Fruit fly (Drosophila melanogaster): ENCODE measurements around the gene CG45049.

CG45049 gene

DNA sequence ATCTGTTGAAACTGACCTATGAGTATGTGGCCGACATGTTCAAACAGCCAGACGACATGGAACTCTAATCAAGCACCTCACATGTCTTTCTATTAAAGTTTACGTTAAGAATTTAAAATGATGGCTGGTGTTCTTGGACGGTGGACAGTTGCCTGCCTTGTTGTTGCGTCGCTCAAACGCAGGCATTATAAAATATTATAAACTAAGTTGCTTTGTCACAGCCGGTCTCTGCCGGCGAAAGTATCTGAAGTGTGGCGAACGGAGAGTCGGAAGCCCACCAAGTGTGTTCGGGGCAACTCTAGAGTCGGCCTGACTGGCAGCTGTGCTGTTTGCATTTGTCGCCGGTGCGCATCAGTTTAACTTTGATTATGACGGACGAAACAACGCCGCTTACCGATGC lies 32.1 kb upstream of the CG45049 start, which contains the start of gene cd:
Gene cd, plus strand, starts transcription at position 301 of the 400 bp plus-strand sequence.
- TF ChIP-seq toe (GFP tag; optimal IDR thresholded peaks at IDR 0.05), result no peak
- no peak for TF ChIP-seq Crg-1 (GFP tag; optimal IDR thresholded peaks at IDR 0.05)
- TF ChIP-seq CG33017 (tag; optimal IDR thresholded peaks at IDR 0.05), result no peak
- TF ChIP-seq bab1 (GFP tag; optimal IDR thresholded peaks at IDR 0.05), result no peak
- no peak for TF ChIP-seq CG7045 (GFP tag; optimal IDR thresholded peaks at IDR 0.05)
- no peak for TF ChIP-seq pad (GFP tag; optimal IDR thresholded peaks at IDR 0.05)
- TF ChIP-seq cic (GFP tag; optimal IDR thresholded peaks at IDR 0.05), result no peak
- TF ChIP-seq tj (GFP tag; optimal IDR thresholded peaks at IDR 0.05), result no peak
- TF ChIP-seq CG5204 (GFP tag; optimal IDR thresholded peaks at IDR 0.05), result no peak
- no peak for TF ChIP-seq CG1620 (GFP tag; optimal IDR thresholded peaks at IDR 0.05)
- no peak for TF ChIP-seq CG11617 (GFP tag; optimal IDR thresholded peaks at IDR 0.05)
- TF ChIP-seq CG7101 (tag; optimal IDR thresholded peaks at IDR 0.05), result no peak
- no peak for TF ChIP-seq Clk (GFP tag; optimal IDR thresholded peaks at IDR 0.05)
- no peak for TF ChIP-seq cnc (optimal IDR thresholded peaks at IDR 0.05)
- no peak for TF ChIP-seq CG12768 (GFP tag; optimal IDR thresholded peaks at IDR 0.05)
- TF ChIP-seq kay (GFP tag; ENCODE audit: borderline replicate concordance), result no peak
- TF ChIP-seq Mnt (GFP tag; optimal IDR thresholded peaks at IDR 0.05), result no peak
- TF ChIP-seq Hr96 (GFP tag; optimal IDR thresholded peaks at IDR 0.05), result no peak
- no peak for TF ChIP-seq CG14711 (tag; optimal IDR thresholded peaks at IDR 0.05)

DNA sequence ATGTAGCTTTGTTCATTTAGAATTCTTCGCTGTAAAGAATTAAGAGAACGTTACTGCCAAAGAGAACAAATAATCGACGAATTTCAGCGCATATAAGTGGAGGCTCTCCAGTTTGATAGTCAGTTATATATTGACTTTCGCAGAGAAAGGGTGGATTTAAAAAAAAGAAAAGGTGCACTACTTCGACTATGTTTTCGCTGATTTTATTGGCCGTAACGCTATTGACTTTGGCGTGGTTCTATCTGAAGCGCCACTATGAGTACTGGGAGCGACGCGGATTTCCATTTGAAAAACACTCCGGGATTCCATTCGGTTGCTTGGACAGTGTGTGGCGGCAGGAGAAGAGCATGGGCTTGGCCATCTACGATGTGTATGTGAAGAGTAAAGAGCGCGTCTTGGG lies 28.6 kb upstream of the CG45049 start, which contains the start of gene Cyp6d4:
Gene Cyp6d4, plus strand, starts transcription at position 112 of the 400 bp plus-strand sequence.
- no peak for TF ChIP-seq CG33017 (tag; optimal IDR thresholded peaks at IDR 0.05)
- peak; percentile 11 for TF ChIP-seq bab1 (GFP tag; optimal IDR thresholded peaks at IDR 0.05)

DNA sequence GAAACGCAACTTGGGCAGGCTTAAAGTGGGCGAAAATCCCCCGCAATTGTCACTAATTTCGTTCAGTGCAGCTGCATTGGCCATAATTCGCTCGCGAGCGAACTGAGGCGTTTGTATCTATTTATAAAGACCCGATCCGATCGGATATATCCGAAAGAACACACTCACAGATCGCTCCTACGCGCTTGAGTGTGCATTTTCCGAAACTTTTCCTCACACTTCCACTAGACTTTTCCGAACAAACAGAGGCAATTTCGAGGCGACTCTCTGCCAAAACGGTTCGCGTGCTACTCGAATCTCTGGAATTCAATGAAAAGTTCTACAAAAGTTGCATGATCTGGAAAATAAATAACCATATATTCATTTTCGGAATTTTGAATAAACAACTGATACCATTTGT lies 25.0 kb upstream of the CG45049 start, which contains the start of the genes CG6972 and CCAP:
Gene CG6972, plus strand, starts transcription at position 215 of the 400 bp plus-strand sequence.
Gene CCAP, minus strand, starts transcription at position 292 of the 400 bp plus-strand sequence.
- TF ChIP-seq CG33017 (tag; optimal IDR thresholded peaks at IDR 0.05), result no peak

DNA sequence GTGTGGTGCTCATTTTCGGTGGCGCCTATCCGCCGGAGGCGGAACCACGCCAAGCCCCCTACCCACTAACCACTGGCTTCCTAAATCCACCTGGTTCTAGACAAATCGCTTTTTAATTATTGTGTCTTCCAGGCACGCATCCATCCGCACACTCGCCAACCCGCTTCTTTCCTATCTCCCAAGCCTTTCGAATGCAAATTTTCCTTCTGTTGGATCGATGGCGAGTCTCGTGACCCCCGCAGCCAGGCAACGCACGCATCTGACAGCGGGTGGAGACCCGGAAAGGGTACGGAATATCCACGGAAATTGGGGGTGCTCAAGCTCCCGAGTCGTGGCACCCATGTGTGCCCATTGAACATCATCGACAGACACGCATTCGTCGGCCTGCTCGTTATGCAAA lies 19.6 kb upstream of the CG45049 start, which contains the start of gene CG13842:
Gene CG13842, minus strand, starts transcription at position 101 of the 400 bp plus-strand sequence.
- TF ChIP-seq Hr96 (GFP tag; optimal IDR thresholded peaks at IDR 0.05) (no peak), CG1620 (GFP tag; optimal IDR thresholded peaks at IDR 0.05) (no peak), CG7101 (tag; optimal IDR thresholded peaks at IDR 0.05) (no peak), kay (GFP tag; ENCODE audit: borderline replicate concordance) (no peak), bab1 (GFP tag; optimal IDR thresholded peaks at IDR 0.05) (no peak), CG14711 (tag; optimal IDR thresholded peaks at IDR 0.05) (no peak), cic (GFP tag; optimal IDR thresholded peaks at IDR 0.05) (no peak), pad (GFP tag; optimal IDR thresholded peaks at IDR 0.05) (no peak), CG12768 (GFP tag; optimal IDR thresholded peaks at IDR 0.05) (no peak), cnc (optimal IDR thresholded peaks at IDR 0.05) (no peak), Clk (GFP tag; optimal IDR thresholded peaks at IDR 0.05) (no peak), tj (GFP tag; optimal IDR thresholded peaks at IDR 0.05) (no peak), CG11617 (GFP tag; optimal IDR thresholded peaks at IDR 0.05) (no peak), Mnt (GFP tag; optimal IDR thresholded peaks at IDR 0.05) (no peak), CG33017 (tag; optimal IDR thresholded peaks at IDR 0.05) (no peak), toe (GFP tag; optimal IDR thresholded peaks at IDR 0.05) (no peak), CG5204 (GFP tag; optimal IDR thresholded peaks at IDR 0.05) (no peak), Crg-1 (GFP tag; optimal IDR thresholded peaks at IDR 0.05) (no peak)

DNA sequence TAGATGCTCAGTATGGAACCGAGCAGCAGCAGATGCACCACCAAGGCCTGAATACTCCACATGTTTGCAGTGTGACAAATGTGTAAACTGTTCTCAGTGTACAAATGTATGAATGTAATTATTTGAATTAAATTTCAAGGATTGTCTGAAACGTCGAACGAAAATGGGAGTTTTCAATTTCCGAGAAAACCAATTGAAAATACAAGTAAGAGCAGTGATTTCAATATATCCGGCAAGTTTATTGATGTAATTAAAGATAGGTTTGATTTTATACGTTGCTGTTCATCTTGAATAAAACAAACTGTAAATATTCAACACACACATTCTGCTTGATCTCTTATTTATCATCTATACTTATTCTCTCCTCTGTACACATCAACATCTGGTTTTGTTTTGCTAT lies 16.1 kb upstream of the CG45049 start, which contains the start of gene CG4907:
Gene CG4907, minus strand, starts transcription at position 101 of the 400 bp plus-strand sequence.
- TF ChIP-seq CG33017 (tag; optimal IDR thresholded peaks at IDR 0.05) (no peak), CG5204 (GFP tag; optimal IDR thresholded peaks at IDR 0.05) (no peak), toe (GFP tag; optimal IDR thresholded peaks at IDR 0.05) (no peak), CG7045 (GFP tag; optimal IDR thresholded peaks at IDR 0.05) (no peak), CG12768 (GFP tag; optimal IDR thresholded peaks at IDR 0.05) (no peak), Clk (GFP tag; optimal IDR thresholded peaks at IDR 0.05) (no peak), cnc (optimal IDR thresholded peaks at IDR 0.05) (no peak), tj (GFP tag; optimal IDR thresholded peaks at IDR 0.05) (no peak), pad (GFP tag; optimal IDR thresholded peaks at IDR 0.05) (no peak), bab1 (GFP tag; optimal IDR thresholded peaks at IDR 0.05) (no peak), ovo (GFP tag; optimal IDR thresholded peaks at IDR 0.05) (no peak), Hr96 (GFP tag; optimal IDR thresholded peaks at IDR 0.05) (no peak), CG11617 (GFP tag; optimal IDR thresholded peaks at IDR 0.05) (no peak), cic (GFP tag; optimal IDR thresholded peaks at IDR 0.05) (no peak), CG14711 (tag; optimal IDR thresholded peaks at IDR 0.05) (no peak), Mnt (GFP tag; optimal IDR thresholded peaks at IDR 0.05) (no peak), CG7101 (tag; optimal IDR thresholded peaks at IDR 0.05) (no peak)

DNA sequence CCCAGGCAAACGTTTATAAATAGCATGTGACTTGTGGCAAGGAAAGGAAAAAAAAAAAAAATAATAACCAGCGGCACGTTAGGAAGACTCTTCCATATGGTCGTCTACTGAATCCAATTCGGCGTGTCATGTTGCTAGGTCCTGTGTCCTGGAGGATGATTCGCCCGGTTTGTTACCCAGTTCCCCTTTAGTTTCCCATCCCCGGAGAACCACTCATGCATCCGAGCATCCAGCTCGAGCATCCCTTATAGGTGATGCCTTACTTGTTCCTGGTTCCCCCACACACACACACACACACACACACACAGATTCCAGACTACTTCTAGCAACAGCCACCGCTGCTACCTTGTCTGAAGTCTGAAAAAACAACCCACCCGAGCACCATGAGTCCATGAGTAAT lies 8.9 kb upstream of the CG45049 start:
- TF ChIP-seq CG7101 (tag; optimal IDR thresholded peaks at IDR 0.05) (no peak), CG11617 (GFP tag; optimal IDR thresholded peaks at IDR 0.05) (no peak), bab1 (GFP tag; optimal IDR thresholded peaks at IDR 0.05) (no peak)

DNA sequence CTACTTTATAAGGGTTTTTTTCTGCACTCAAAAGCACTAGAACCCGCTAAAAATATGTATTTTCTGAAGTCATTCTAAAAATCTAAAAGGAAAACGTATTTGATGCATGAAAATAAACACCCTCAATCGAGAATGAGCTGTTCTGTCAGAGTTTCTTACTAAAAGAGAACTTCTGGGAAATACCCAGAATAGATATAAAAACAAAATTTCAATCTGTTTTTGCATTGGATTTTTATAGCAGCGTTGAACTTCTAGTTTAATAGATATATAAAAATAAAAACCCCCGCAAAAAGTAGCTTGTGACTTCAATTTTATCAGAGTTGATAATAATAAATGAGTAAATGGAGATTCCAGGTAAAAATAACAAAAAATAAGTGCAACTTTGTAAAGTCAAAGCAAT lies 8.4 kb upstream of the CG45049 start:
- TF ChIP-seq kay (GFP tag; ENCODE audit: borderline replicate concordance) (peak; percentile 79), CG33017 (tag; optimal IDR thresholded peaks at IDR 0.05) (no peak), toe (GFP tag; optimal IDR thresholded peaks at IDR 0.05) (no peak)
